Worm (Caenorhabditis elegans) whole organism, young adult: ENCODE results near the gene C50F7.3.

Experiments used
- B0035.1 ChIP-seq: sonication (generic microtip); optimal IDR thresholded peaks from 2 replicates; lab custom pipeline; 2016; ENCODE audit warnings: missing genetic modification characterization, mild to moderate bottlenecking, missing compliant biosample characterization, missing genotype, missing genetic modification reagents
- C06A6.2 ChIP-seq: fragments of 200-800 bp; sonication (Bioruptor generic); conservative IDR thresholded peaks from 2 replicates; pipeline ENCODE4 v1.3.6; 2022; ENCODE audit warnings: missing genetic modification characterization, missing compliant biosample characterization
- C17E4.6 ChIP-seq: fragments of 200-800 bp; sonication (Bioruptor generic); IDR thresholded peaks from 2 replicates; pipeline ENCODE4 v1.3.6; 2022; ENCODE audit warnings: missing genetic modification reagents, missing genetic modification characterization, missing compliant biosample characterization
- F37B4.10 ChIP-seq: fragments of 200-800 bp; sonication (Bioruptor generic); IDR thresholded peaks from 2 replicates; pipeline ENCODE4 v1.3.6; 2022; ENCODE audit warnings: missing genetic modification characterization, missing compliant biosample characterization
- Y53F4B.3 ChIP-seq: fragments of 200-800 bp; sonication (Bioruptor generic); IDR thresholded peaks from 2 replicates; pipeline ENCODE4 v1.3.6; 2022; ENCODE audit warnings: missing genetic modification reagents, missing genetic modification characterization, missing compliant biosample characterization
- ZK185.1 ChIP-seq: sonication (generic microtip); optimal IDR thresholded peaks from 2 replicates; lab custom pipeline; 2016; ENCODE audit warnings: mild to moderate bottlenecking, missing genetic modification characterization, missing compliant biosample characterization; ENCODE audit not compliant: poor library complexity, severe bottlenecking
- akir-1 ChIP-seq: fragments of 200-800 bp; sonication (Bioruptor generic); optimal IDR thresholded peaks from 2 replicates; lab custom pipeline; 2018; ENCODE audit warnings: mild to moderate bottlenecking, missing genetic modification characterization, moderate library complexity, missing compliant biosample characterization
- atf-7 ChIP-seq: sonication (generic microtip); optimal IDR thresholded peaks from 2 replicates; lab custom pipeline; 2017; ENCODE audit warnings: mild to moderate bottlenecking, missing genetic modification characterization, missing compliant biosample characterization
- ccch-3 ChIP-seq: fragments of 200-800 bp; sonication (Bioruptor generic); optimal IDR thresholded peaks from 2 replicates; lab custom pipeline; 2018; ENCODE audit warnings: mild to moderate bottlenecking, missing genetic modification characterization, missing compliant biosample characterization
- ceh-100 ChIP-seq: fragments of 200-800 bp; sonication (Bioruptor generic); IDR thresholded peaks from 2 replicates; pipeline ENCODE4 v1.3.6; 2022; ENCODE audit warnings: missing genetic modification reagents, missing genetic modification characterization, missing compliant biosample characterization
- ceh-40 ChIP-seq: fragments of 200-800 bp; sonication (Bioruptor generic); IDR thresholded peaks from 2 replicates; pipeline ENCODE4 v1.3.6; 2022; ENCODE audit warnings: missing genetic modification characterization, missing compliant biosample characterization
- efl-1 ChIP-seq: fragments of 150-350 bp; optimal IDR thresholded peaks from 2 replicates; lab custom pipeline; 2014; ENCODE audit warnings: missing biosample characterization, missing genetic modification reagents, missing genetic modification characterization
- egl-18 ChIP-seq: fragments of 200-800 bp; sonication (Bioruptor generic); IDR thresholded peaks from 2 replicates; pipeline ENCODE4 v1.3.6; 2022; ENCODE audit warnings: missing genetic modification reagents, missing genetic modification characterization, missing compliant biosample characterization
- ets-4 ChIP-seq: fragments of 200-800 bp; sonication (Bioruptor generic); optimal IDR thresholded peaks from 2 replicates; lab custom pipeline; 2018; ENCODE audit warnings: mild to moderate bottlenecking, missing genetic modification characterization, missing compliant biosample characterization
- hmg-20 ChIP-seq: fragments of 200-800 bp; sonication (Bioruptor generic); IDR thresholded peaks from 2 replicates; pipeline ENCODE4 v1.3.6; 2022; ENCODE audit warnings: missing genetic modification reagents, missing genetic modification characterization, missing compliant biosample characterization
- lsy-27 ChIP-seq: sonication (generic microtip); optimal IDR thresholded peaks from 2 replicates; lab custom pipeline; 2017; ENCODE audit warnings: missing genetic modification characterization, mild to moderate bottlenecking, missing compliant biosample characterization, antibody characterized with exemption, missing genotype, borderline replicate concordance; ENCODE audit not compliant: insufficient read depth
- madf-3 ChIP-seq: fragments of 200-800 bp; sonication (Bioruptor generic); IDR thresholded peaks from 2 replicates; pipeline ENCODE4 v1.3.6; 2022; ENCODE audit warnings: missing genetic modification reagents, missing genetic modification characterization, missing compliant biosample characterization
- mcd-1 ChIP-seq: fragments of 200-800 bp; sonication (Bioruptor generic); IDR thresholded peaks from 2 replicates; pipeline ENCODE4 v1.3.6; 2022; ENCODE audit warnings: missing genetic modification reagents, missing genetic modification characterization, missing compliant biosample characterization
- nfya-2 ChIP-seq: fragments of 200-800 bp; sonication (Bioruptor generic); IDR thresholded peaks from 2 replicates; pipeline ENCODE4 v1.3.6; 2022; ENCODE audit warnings: missing genetic modification reagents, missing genetic modification characterization, missing compliant biosample characterization
- nhr-179 ChIP-seq: sonication (generic microtip); optimal IDR thresholded peaks from 2 replicates; lab custom pipeline; 2016; ENCODE audit warnings: mild to moderate bottlenecking, missing genetic modification characterization, missing compliant biosample characterization
- nhr-80 ChIP-seq: sonication (generic microtip); optimal IDR thresholded peaks from 2 replicates; lab custom pipeline; 2016; ENCODE audit warnings: missing genetic modification characterization, missing compliant biosample characterization
- pbrm-1 ChIP-seq: fragments of 200-800 bp; sonication (Bioruptor generic); IDR thresholded peaks from 2 replicates; pipeline ENCODE4 v1.3.6; 2022; ENCODE audit warnings: missing genetic modification reagents, missing genetic modification characterization, missing compliant biosample characterization
- pha-4 ChIP-seq: fragments of 150-350 bp; sonication (generic microtip); optimal IDR thresholded peaks from 2 replicates; lab custom pipeline; 2014; ENCODE audit warnings: missing biosample characterization, missing genetic modification reagents, missing genetic modification characterization
- rec-8 ChIP-seq, 2 experiments: sonication (generic microtip); optimal IDR thresholded peaks; 2 replicates each; lab custom pipeline; 2016; ENCODE audit warnings: mild to moderate bottlenecking in 2 of 2, missing genetic modification characterization in 2 of 2, missing genetic modification reagents in 2 of 2, missing genotype in 2 of 2, missing biosample characterization in 1 of 2, missing compliant biosample characterization in 1 of 2, moderate library complexity in 1 of 2
- repo-1 ChIP-seq: sonication (generic microtip); optimal IDR thresholded peaks from 2 replicates; lab custom pipeline; 2017; ENCODE audit warnings: mild to moderate bottlenecking, missing genetic modification characterization, missing compliant biosample characterization
- sdz-38 ChIP-seq: sonication (generic microtip); optimal IDR thresholded peaks from 2 replicates; lab custom pipeline; 2016; ENCODE audit warnings: missing genotype, missing genetic modification characterization, missing compliant biosample characterization
- snpc-1.3 ChIP-seq: sonication (generic microtip); optimal IDR thresholded peaks from 2 replicates; lab custom pipeline; 2017; ENCODE audit warnings: missing genetic modification characterization, mild to moderate bottlenecking, missing compliant biosample characterization, antibody characterized with exemption, moderate library complexity, missing genotype, missing genetic modification reagents; ENCODE audit not compliant: insufficient read depth
- snpc-3.4 ChIP-seq: sonication (generic microtip); optimal IDR thresholded peaks from 2 replicates; lab custom pipeline; 2017; ENCODE audit warnings: missing genetic modification characterization, mild to moderate bottlenecking, missing compliant biosample characterization, antibody characterized with exemption, moderate library complexity, missing genotype, missing genetic modification reagents
- tlf-1 ChIP-seq: fragments of 200-800 bp; sonication (Bioruptor generic); optimal IDR thresholded peaks from 2 replicates; lab custom pipeline; 2018; ENCODE audit warnings: mild to moderate bottlenecking, missing genetic modification characterization, missing compliant biosample characterization
- unc-62 ChIP-seq: fragments of 150-350 bp; optimal IDR thresholded peaks from 2 replicates; lab custom pipeline; 2014; ENCODE audit warnings: missing biosample characterization, missing genetic modification reagents, missing genetic modification characterization
- zfh-2 ChIP-seq: fragments of 200-800 bp; sonication (Bioruptor generic); conservative IDR thresholded peaks from 2 replicates; pipeline ENCODE4 v1.3.6; 2022; ENCODE audit warnings: missing genetic modification reagents, missing genetic modification characterization, missing compliant biosample characterization
- ztf-22 ChIP-seq: fragments of 200-800 bp; sonication (Bioruptor generic); optimal IDR thresholded peaks from 2 replicates; lab custom pipeline; 2018; ENCODE audit warnings: mild to moderate bottlenecking, missing genetic modification characterization, moderate library complexity, missing compliant biosample characterization
- ztf-25 ChIP-seq: fragments of 200-800 bp; sonication (Bioruptor generic); IDR thresholded peaks from 2 replicates; pipeline ENCODE4 v1.3.6; 2022; ENCODE audit warnings: missing genetic modification reagents, missing genetic modification characterization, missing compliant biosample characterization
- ztf-6 ChIP-seq: fragments of 200-800 bp; sonication (Bioruptor generic); IDR thresholded peaks from 2 replicates; pipeline ENCODE4 v1.3.6; 2022; ENCODE audit warnings: missing genetic modification reagents, missing genetic modification characterization, missing compliant biosample characterization

Gene C50F7.3

DNA sequence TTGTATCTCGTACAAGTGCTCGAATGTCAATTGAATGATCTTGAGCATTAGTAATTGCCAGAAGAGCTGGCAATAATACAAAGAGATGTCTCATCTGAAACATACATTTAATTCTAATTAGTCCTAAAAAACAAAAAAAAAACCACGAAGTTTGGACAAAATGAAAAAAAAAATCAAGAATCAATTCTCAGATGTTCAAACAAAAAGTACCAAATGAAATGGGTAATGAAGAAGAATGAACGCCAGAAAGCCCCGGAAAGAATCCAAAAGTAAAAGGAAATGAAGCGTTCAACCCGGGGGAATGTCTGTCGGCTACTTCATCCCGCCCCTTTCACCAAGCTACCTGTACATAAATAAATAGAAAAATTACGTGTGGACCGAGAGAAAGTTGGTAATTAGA lies 14.2 kb upstream of the C50F7.3 start, which contains the start of gene F33D4.6:
F33D4.6 (minus strand) TSS at position 101 of the 400 bp plus-strand sequence.
- TF ChIP-seq lsy-27, result no peak
- no peak for TF ChIP-seq snpc-1.3 (tag; lab: Kevin White, UChicago)
- TF ChIP-seq akir-1 (GFP tag; lab: Kevin White, UChicago), result no peak
- no peak for TF ChIP-seq ceh-100
- no peak for TF ChIP-seq nfya-2 (GFP tag; lab: Robert Waterston, UW)
- no peak for TF ChIP-seq ets-4 (GFP tag; lab: Kevin White, UChicago)
- no peak for TF ChIP-seq tlf-1 (GFP tag; lab: Kevin White, UChicago)
- TF ChIP-seq nhr-80 (tag; lab: Kevin White, UChicago), result no peak

ce11 chrIV:7722806-7723205 lies 9.3 kb upstream of the C50F7.3 start, which contains the start of gene C50F7.6:
TSS of gene C50F7.6 (minus strand) at chrIV:7723199.
- TF ChIP-seq F37B4.10 (no peak), ets-4 (GFP tag; lab: Kevin White, UChicago) (no peak), C06A6.2 (GFP tag; lab: Robert Waterston, UW) (no peak), lsy-27 (no peak), atf-7 (tag; lab: Kevin White, UChicago) (no peak), snpc-3.4 (tag; lab: Kevin White, UChicago) (no peak)

DNA sequence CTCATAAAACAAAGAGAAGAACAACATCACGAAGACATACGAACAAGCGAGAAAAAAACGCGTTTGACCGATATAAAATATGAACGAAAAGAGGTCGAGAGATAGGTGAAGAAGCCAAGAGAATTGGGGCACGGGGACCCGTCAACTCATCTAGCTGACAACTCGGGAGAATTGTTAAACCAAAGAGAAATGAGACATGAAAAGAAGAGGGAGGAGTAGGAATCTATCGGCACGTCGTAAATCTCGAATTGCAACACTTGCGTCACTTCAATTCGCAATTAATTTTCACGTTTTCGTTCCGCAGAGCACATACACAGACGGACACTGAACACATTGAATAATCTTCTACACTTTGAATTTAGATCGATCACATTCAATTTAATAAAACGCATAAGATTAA lies 8.6 kb upstream of the C50F7.3 start:
- TF ChIP-seq ceh-40 (GFP tag; lab: Robert Waterston, UW), result no peak
- no peak for TF ChIP-seq efl-1 (GFP tag; lab: Kevin White, UChicago)
- TF ChIP-seq mcd-1 (GFP tag; lab: Robert Waterston, UW), result no peak
- TF ChIP-seq nhr-179, result no peak
- no peak for TF ChIP-seq ztf-22
- TF ChIP-seq ztf-25, result no peak
- TF ChIP-seq hmg-20 (GFP tag; lab: Robert Waterston, UW), result no peak
- TF ChIP-seq Y53F4B.3 (GFP tag; lab: Robert Waterston, UW), result no peak
- TF ChIP-seq zfh-2 (GFP tag; lab: Robert Waterston, UW), result no peak
- TF ChIP-seq repo-1 (tag; lab: Kevin White, UChicago), result no peak
- TF ChIP-seq B0035.1 (tag; lab: Kevin White, UChicago), result no peak
- TF ChIP-seq madf-3, result no peak
- no peak for TF ChIP-seq ccch-3 (GFP tag; lab: Kevin White, UChicago)
- TF ChIP-seq unc-62 (GFP tag; lab: Kevin White, UChicago), result no peak

DNA sequence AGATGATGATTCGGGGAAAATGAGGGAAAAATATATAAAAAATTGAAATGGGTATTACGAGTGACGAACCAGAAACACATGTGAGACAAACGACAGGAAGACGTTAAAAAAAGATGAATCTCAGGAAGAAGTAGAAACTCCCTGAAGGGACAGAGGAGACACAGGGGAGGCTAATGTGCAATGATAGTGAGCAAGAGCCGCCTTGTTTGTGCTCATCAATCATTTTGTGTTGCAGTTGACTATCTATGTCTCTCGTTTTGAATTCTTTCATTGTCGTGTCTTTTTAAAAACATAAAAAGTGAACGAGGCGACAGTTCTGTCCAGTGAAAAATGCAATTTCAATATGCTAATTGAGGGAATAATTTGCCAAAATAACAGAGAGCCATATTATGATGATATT lies 7.2 kb upstream of the C50F7.3 start:
- TF ChIP-seq pha-4 (tag; lab: Kevin White, UChicago) (no peak), C17E4.6 (GFP tag; lab: Robert Waterston, UW) (no peak), ztf-6 (GFP tag; lab: Robert Waterston, UW) (no peak), nhr-80 (tag; lab: Kevin White, UChicago) (no peak), ZK185.1 (tag; lab: Kevin White, UChicago) (no peak), egl-18 (GFP tag; lab: Robert Waterston, UW) (no peak), pbrm-1 (no peak), sdz-38 (tag; lab: Kevin White, UChicago) (no peak), rec-8 (tag; optimal IDR thresholded peaks at IDR 0.05; lab: Kevin White, UChicago) (no peak)
